Worm (Caenorhabditis elegans) whole organism, early embryonic: ENCODE data around the gene srx-38.

Experiments used
- hnd-1 ChIP-seq: sonication (generic microtip); optimal IDR thresholded peaks from 2 replicates; lab custom pipeline; 2016; ENCODE audit warnings: missing genetic modification characterization, missing compliant biosample characterization
- tbx-11 ChIP-seq: fragments of 200-800 bp; sonication (Bioruptor generic); IDR thresholded peaks from 2 replicates; pipeline ENCODE4 v1.3.6; 2022; ENCODE audit warnings: missing genetic modification characterization, missing compliant biosample characterization

ce11 chrV:5146394-5146793 lies 9.0 kb downstream of the srx-38 start, which contains the start of gene F14F9.6:
- TF ChIP-seq tbx-11 (GFP tag; lab: Robert Waterston, UW) (no peak), hnd-1 (tag; lab: Kevin White, UChicago) (no peak)
